Worm (Caenorhabditis elegans): ENCODE data around the gene rcs-1.

ce11 chrX:8789014-8789506, 39.3 kb downstream of the rcs-1 start, which contains the start of gene unc-27:
- TF ChIP-seq F13C5.2 (tag; optimal IDR thresholded peaks at IDR 0.05) (no peak), ceh-13 (GFP tag; optimal IDR thresholded peaks at IDR 0.05) (no peak), hmbx-1 (tag; optimal IDR thresholded peaks at IDR 0.05) (no peak), ama-1 (optimal IDR thresholded peaks at IDR 0.05) (no peak), flt-1 (GFP tag; IDR thresholded peaks at IDR 0.05) (no peak), aly-1 (tag; optimal IDR thresholded peaks at IDR 0.05) (no peak), hnd-1 (tag; optimal IDR thresholded peaks at IDR 0.05) (no peak)

Data from whole organism, early embryonic.